Fruit fly (Drosophila melanogaster) S2 (cell line): ENCODE data around the gene SoYb.

Experiments used
- CG8478 ChIP-seq: fragments of >200 bp; optimal IDR thresholded peaks from 2 replicates; lab custom pipeline; 2018
- CTCF ChIP-seq, 2 experiments: fragments of >200 bp; optimal IDR thresholded peaks; 2 replicates each; lab custom pipeline; 2018

Gene SoYb

dm6 chr2L:9989275-9989674, 13.3 kb downstream of the SoYb start:
- TF ChIP-seq CTCF (optimal IDR thresholded peaks at IDR 0.05; lab: Kevin White, UChicago), result no peak
- TF ChIP-seq CG8478 (lab: Kevin White, UChicago), result no peak

- TF ChIP-seq CTCF (optimal IDR thresholded peaks at IDR 0.05; lab: Kevin White, UChicago) (no peak), CG8478 (lab: Kevin White, UChicago) (no peak)
Observed at dm6 chr2L:9988201-9988990, 14.1 kb downstream of the SoYb start.

dm6 chr2L:9986402-9987350, 15.9 kb downstream of the SoYb start:
- TF ChIP-seq CTCF (optimal IDR thresholded peaks at IDR 0.05; lab: Kevin White, UChicago) (no peak), CG8478 (lab: Kevin White, UChicago) (no peak)

- TF ChIP-seq CTCF (optimal IDR thresholded peaks at IDR 0.05; lab: Kevin White, UChicago) (no peak), CG8478 (lab: Kevin White, UChicago) (no peak)
Observed at dm6 chr2L:9984078-9984772, 18.3 kb downstream of the SoYb start, which contains the start of gene bib. bib (plus strand) TSS chr2L:9984645.

dm6 chr2L:9982516-9982915, 20.0 kb downstream of the SoYb start:
- TF ChIP-seq CG8478 (lab: Kevin White, UChicago), result no peak
- TF ChIP-seq CTCF (optimal IDR thresholded peaks at IDR 0.05; lab: Kevin White, UChicago), result no peak

dm6 chr2L:9981809-9982208, 20.7 kb downstream of the SoYb start:
- TF ChIP-seq CTCF (optimal IDR thresholded peaks at IDR 0.05; lab: Kevin White, UChicago), result no peak
- no peak for TF ChIP-seq CG8478 (lab: Kevin White, UChicago)

- no peak for TF ChIP-seq CG8478 (lab: Kevin White, UChicago)
- TF ChIP-seq CTCF (optimal IDR thresholded peaks at IDR 0.05; lab: Kevin White, UChicago), result no peak
Observed at dm6 chr2L:9972624-9973023, 29.9 kb downstream of the SoYb start.

- TF ChIP-seq CG8478 (lab: Kevin White, UChicago) (no peak), CTCF (optimal IDR thresholded peaks at IDR 0.05; lab: Kevin White, UChicago) (no peak)
Observed at dm6 chr2L:9968201-9968727, 34.3 kb downstream of the SoYb start.

dm6 chr2L:9966983-9967737, 35.4 kb downstream of the SoYb start, which contains the start of the genes Dref and RpL13:
Dref (minus strand) TSS chr2L:9967229.
RpL13 (plus strand) TSS chr2L:9967313.
- no peak for TF ChIP-seq CG8478 (lab: Kevin White, UChicago)

- TF ChIP-seq CG8478 (lab: Kevin White, UChicago) (no peak), CTCF (optimal IDR thresholded peaks at IDR 0.05; lab: Kevin White, UChicago) (no peak)
Observed at dm6 chr2L:9963603-9964042, 38.9 kb downstream of the SoYb start, which contains the start of gene CG5850. CG5850 (minus strand) TSS chr2L:9963949.

dm6 chr2L:9960758-9961157, 41.8 kb downstream of the SoYb start:
- TF ChIP-seq CTCF (optimal IDR thresholded peaks at IDR 0.05; lab: Kevin White, UChicago) (no peak), CG8478 (lab: Kevin White, UChicago) (no peak)

- TF ChIP-seq CG8478 (lab: Kevin White, UChicago) (no peak), CTCF (optimal IDR thresholded peaks at IDR 0.05; lab: Kevin White, UChicago) (no peak)
Observed at dm6 chr2L:9956993-9957652, 45.4 kb downstream of the SoYb start, which contains the start of the genes CG4658 and CG5846. CG4658 (plus strand) TSS chr2L:9957132. CG5846 (minus strand) TSS chr2L:9957237.

- TF ChIP-seq CG8478 (lab: Kevin White, UChicago) (no peak), CTCF (optimal IDR thresholded peaks at IDR 0.05; lab: Kevin White, UChicago) (no peak)
Observed at dm6 chr2L:9954696-9955095, 47.8 kb downstream of the SoYb start.
